Worm (Caenorhabditis elegans): ENCODE results near the gene pnp-1.

DNA sequence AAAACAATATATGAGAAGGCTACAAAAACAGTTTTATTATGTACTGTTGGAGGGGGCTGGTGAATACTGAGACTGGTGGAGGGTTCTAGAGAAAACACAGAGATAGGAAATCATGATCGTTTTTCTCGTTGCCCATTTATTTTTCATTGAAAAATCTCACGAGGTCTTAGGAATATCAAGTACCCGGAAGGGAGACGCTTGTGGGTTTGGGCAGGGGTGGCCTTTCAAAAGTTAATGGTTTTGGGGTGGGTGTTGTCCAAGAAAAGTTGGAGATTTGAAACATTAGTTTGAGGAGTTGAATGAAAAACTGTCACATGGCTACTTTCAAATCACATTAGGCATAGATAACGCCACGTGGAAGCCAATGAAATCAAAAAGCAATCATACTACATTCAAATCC is 3.4 kb downstream of the pnp-1 start:
- TF ChIP-seq jun-1 (tag; optimal IDR thresholded peaks at IDR 0.05) (no peak), nhr-6 (tag; optimal IDR thresholded peaks at IDR 0.05) (no peak), lin-13 (GFP tag; optimal IDR thresholded peaks at IDR 0.05) (no peak), egl-27 (tag; optimal IDR thresholded peaks at IDR 0.05) (no peak), ces-1 (GFP tag; optimal IDR thresholded peaks at IDR 0.05) (no peak), aly-2 (tag; optimal IDR thresholded peaks at IDR 0.05) (no peak), ceh-82 (tag; optimal IDR thresholded peaks at IDR 0.05) (no peak), nhr-11 (tag; optimal IDR thresholded peaks at IDR 0.05) (no peak), ztf-11 (tag; optimal IDR thresholded peaks at IDR 0.05) (no peak), egl-43 (GFP tag; IDR thresholded peaks at IDR 0.05) (no peak), unc-62 (GFP tag; optimal IDR thresholded peaks at IDR 0.05 in 1 of 2) (no peak), unc-62 (tag; optimal IDR thresholded peaks at IDR 0.05) (no peak), unc-130 (GFP tag; optimal IDR thresholded peaks at IDR 0.05) (no peak), nhr-25 (tag; optimal IDR thresholded peaks at IDR 0.05; ENCODE audit: borderline replicate concordance, insufficient read depth) (no peak), mep-1 (tag; optimal IDR thresholded peaks at IDR 0.05) (no peak)
